Fruit fly (Drosophila melanogaster) whole organism, adult: ENCODE measurements around the gene CG32299.

Experiments
- ovo ChIP-seq: fragments of 200-800 bp; sonication (Bioruptor generic); optimal IDR thresholded peaks from 2 replicates; lab custom pipeline; 2016; ENCODE audit warnings: missing biosample characterization, missing genetic modification characterization
- toe ChIP-seq: fragments of 200-800 bp; sonication (Bioruptor generic); optimal IDR thresholded peaks from 2 replicates; lab custom pipeline; 2016; ENCODE audit warnings: missing biosample characterization, missing genetic modification characterization

- no peak for TF ChIP-seq ovo (GFP tag; lab: Kevin White, UChicago)
- peak; percentile 20 for TF ChIP-seq toe
Observed at dm6 chr3L:2417399-2418040, 26.7 kb upstream of the CG32299 start.
